Fruit fly (Drosophila melanogaster) whole organism, prepupa: ENCODE data around the gene CG14551.

Experiments used
- Blimp-1 ChIP-seq: fragments of 200-800 bp; sonication (Bioruptor generic); optimal IDR thresholded peaks from 3 replicates; lab custom pipeline; 2017; ENCODE audit warnings: missing biosample characterization, missing genetic modification characterization, mild to moderate bottlenecking, moderate library complexity, missing genetic modification reagents
- CG10669 ChIP-seq: fragments of 200-800 bp; sonication (Bioruptor generic); optimal IDR thresholded peaks from 3 replicates; lab custom pipeline; 2018; ENCODE audit warnings: missing biosample characterization, mild to moderate bottlenecking, missing genetic modification characterization, moderate library complexity
- CG11294 ChIP-seq: fragments of 200-800 bp; sonication (Bioruptor generic); IDR thresholded peaks from 2 replicates; pipeline ENCODE4 v1.3.6; 2022; ENCODE audit warnings: missing biosample characterization, missing genetic modification characterization
- CG11762 ChIP-seq: fragments of 200-800 bp; sonication (Bioruptor generic); optimal IDR thresholded peaks from 3 replicates; lab custom pipeline; 2016; ENCODE audit warnings: missing biosample characterization, missing genetic modification characterization; ENCODE audit not compliant: insufficient read depth
- CG15336 ChIP-seq: fragments of 200-800 bp; sonication (Bioruptor generic); IDR thresholded peaks from 2 replicates; pipeline ENCODE4 v1.3.6; 2022; ENCODE audit warnings: missing biosample characterization, missing genetic modification characterization
- CG1621 ChIP-seq: fragments of 200-800 bp; sonication (Bioruptor generic); optimal IDR thresholded peaks from 3 replicates; lab custom pipeline; 2018; ENCODE audit warnings: missing biosample characterization, mild to moderate bottlenecking, missing genetic modification characterization
- CG16779 ChIP-seq: fragments of 200-800 bp; sonication (Bioruptor generic); optimal IDR thresholded peaks from 3 replicates; lab custom pipeline; 2017; ENCODE audit warnings: missing biosample characterization, mild to moderate bottlenecking, missing genetic modification characterization
- CG3032 ChIP-seq: fragments of 200-800 bp; optimal IDR thresholded peaks from 2 replicates; lab custom pipeline; 2019; ENCODE audit warnings: missing biosample characterization, mild to moderate bottlenecking, missing genetic modification characterization, moderate library complexity
- CG31627 ChIP-seq: fragments of 200-800 bp; sonication (Bioruptor generic); optimal IDR thresholded peaks from 3 replicates; lab custom pipeline; 2016; ENCODE audit warnings: missing biosample characterization, missing genetic modification characterization
- CG3919 ChIP-seq: fragments of 200-800 bp; sonication (Bioruptor generic); optimal IDR thresholded peaks from 3 replicates; lab custom pipeline; 2016; ENCODE audit warnings: missing biosample characterization, missing genetic modification characterization
- CG4318 ChIP-seq: fragments of 200-800 bp; sonication (Bioruptor generic); optimal IDR thresholded peaks from 3 replicates; lab custom pipeline; 2017; ENCODE audit warnings: missing biosample characterization, mild to moderate bottlenecking, missing genetic modification characterization
- CG6792 ChIP-seq: fragments of 200-800 bp; sonication (Bioruptor generic); optimal IDR thresholded peaks from 3 replicates; lab custom pipeline; 2016; ENCODE audit warnings: missing biosample characterization, missing genetic modification characterization
- CG6808 ChIP-seq: fragments of 200-800 bp; sonication (Bioruptor generic); optimal IDR thresholded peaks from 3 replicates; lab custom pipeline; 2017; ENCODE audit warnings: missing biosample characterization, missing genetic modification characterization, mild to moderate bottlenecking, moderate library complexity, missing genetic modification reagents
- CG7368 ChIP-seq: fragments of 200-800 bp; sonication (Bioruptor generic); optimal IDR thresholded peaks from 3 replicates; lab custom pipeline; 2016; ENCODE audit warnings: missing biosample characterization, missing genetic modification characterization
- CG8319 ChIP-seq: fragments of 200-800 bp; sonication (Bioruptor generic); optimal IDR thresholded peaks from 3 replicates; lab custom pipeline; 2016; ENCODE audit warnings: missing biosample characterization, missing genetic modification characterization
- CG8632 ChIP-seq: fragments of 200-800 bp; sonication (Bioruptor generic); optimal IDR thresholded peaks from 3 replicates; lab custom pipeline; 2016; ENCODE audit warnings: missing biosample characterization, missing genetic modification characterization
- Eip78C ChIP-seq: fragments of 200-800 bp; sonication (Bioruptor generic); peaks from one replicate; lab custom pipeline; 2016; ENCODE audit warnings: missing biosample characterization, missing genetic modification characterization
- Ets21C ChIP-seq: fragments of 200-800 bp; sonication (Bioruptor generic); optimal IDR thresholded peaks from 3 replicates; lab custom pipeline; 2016; ENCODE audit warnings: missing biosample characterization, missing genetic modification characterization
- Gug ChIP-seq: fragments of 200-800 bp; sonication (Bioruptor generic); IDR thresholded peaks from 2 replicates; pipeline ENCODE4 v1.3.6; 2022; ENCODE audit warnings: missing biosample characterization, missing genetic modification characterization
- Hr38 ChIP-seq: sonication (Bioruptor generic); optimal IDR thresholded peaks from 2 replicates; lab custom pipeline; 2016; ENCODE audit warnings: missing biosample characterization, missing genetic modification characterization
- Hr39 ChIP-seq: fragments of 200-800 bp; sonication (Bioruptor generic); optimal IDR thresholded peaks from 2 replicates; lab custom pipeline; 2016; ENCODE audit warnings: missing biosample characterization, missing genetic modification characterization
- Hr4 ChIP-seq: fragments of 200-800 bp; sonication (Bioruptor generic); optimal IDR thresholded peaks from 3 replicates; lab custom pipeline; 2016; ENCODE audit warnings: missing biosample characterization, missing genetic modification characterization
- Lpt ChIP-seq: fragments of 200-800 bp; sonication (Bioruptor generic); optimal IDR thresholded peaks from 3 replicates; lab custom pipeline; 2016; ENCODE audit warnings: missing biosample characterization, missing genetic modification characterization
- Met ChIP-seq: fragments of 200-800 bp; sonication (Bioruptor generic); optimal IDR thresholded peaks from 3 replicates; lab custom pipeline; 2016; ENCODE audit warnings: missing biosample characterization, missing genetic modification characterization
- OdsH ChIP-seq: fragments of 200-800 bp; sonication (Bioruptor generic); optimal IDR thresholded peaks from 3 replicates; lab custom pipeline; 2016; ENCODE audit warnings: missing biosample characterization, missing genetic modification characterization
- Smox ChIP-seq: fragments of 200-800 bp; sonication (Bioruptor generic); optimal IDR thresholded peaks from 3 replicates; lab custom pipeline; 2016; ENCODE audit warnings: missing biosample characterization, missing genetic modification characterization
- Sox102F ChIP-seq: fragments of 200-800 bp; sonication (Bioruptor generic); optimal IDR thresholded peaks from 2 replicates; lab custom pipeline; 2016; ENCODE audit warnings: missing biosample characterization, mild to moderate bottlenecking, missing genetic modification characterization
- Sox14 ChIP-seq: fragments of 200-800 bp; sonication (Bioruptor generic); optimal IDR thresholded peaks from 3 replicates; lab custom pipeline; 2016; ENCODE audit warnings: missing biosample characterization, missing genetic modification characterization
- Sox15 ChIP-seq: fragments of 200-800 bp; sonication (Bioruptor generic); optimal IDR thresholded peaks from 3 replicates; lab custom pipeline; 2016; ENCODE audit warnings: missing biosample characterization, missing genetic modification characterization
- achi ChIP-seq: fragments of 200-800 bp; sonication (Bioruptor generic); optimal IDR thresholded peaks from 3 replicates; lab custom pipeline; 2016; ENCODE audit warnings: missing biosample characterization, missing genetic modification characterization
- acj6 ChIP-seq: fragments of 200-800 bp; sonication (Bioruptor generic); optimal IDR thresholded peaks from 3 replicates; lab custom pipeline; 2016; ENCODE audit warnings: missing biosample characterization, missing genetic modification characterization
- cyc ChIP-seq: fragments of 200-800 bp; sonication (Bioruptor generic); optimal IDR thresholded peaks from 3 replicates; lab custom pipeline; 2016; ENCODE audit warnings: missing biosample characterization, missing genetic modification characterization
- dsx ChIP-seq: fragments of 200-800 bp; optimal IDR thresholded peaks from 3 replicates; lab custom pipeline; 2019; ENCODE audit warnings: missing biosample characterization, mild to moderate bottlenecking, missing genetic modification characterization, moderate library complexity; ENCODE audit not compliant: poor library complexity, severe bottlenecking
- fd59A ChIP-seq: fragments of 200-800 bp; sonication (Bioruptor generic); optimal IDR thresholded peaks from 2 replicates; lab custom pipeline; 2017; ENCODE audit warnings: missing biosample characterization, mild to moderate bottlenecking, missing genetic modification characterization, missing genetic modification reagents
- fd85E ChIP-seq: fragments of 200-800 bp; sonication (Bioruptor generic); optimal IDR thresholded peaks from 3 replicates; lab custom pipeline; 2016; ENCODE audit warnings: missing biosample characterization, missing genetic modification characterization
- fkh ChIP-seq: fragments of 200-800 bp; sonication (Bioruptor generic); optimal IDR thresholded peaks from 3 replicates; lab custom pipeline; 2017; ENCODE audit warnings: missing biosample characterization, mild to moderate bottlenecking, missing genetic modification characterization, moderate library complexity
- pdm3 ChIP-seq: fragments of 200-800 bp; sonication (Bioruptor generic); optimal IDR thresholded peaks from 3 replicates; lab custom pipeline; 2016; ENCODE audit warnings: missing biosample characterization, missing genetic modification characterization
- salr ChIP-seq, 2 experiments: fragments of 200-800 bp; sonication (Bioruptor generic); optimal IDR thresholded peaks; 3 replicates each; lab custom pipeline; 2016 to 2018; ENCODE audit warnings: missing biosample characterization in 2 of 2, missing genetic modification characterization in 2 of 2, mild to moderate bottlenecking in 1 of 2
- spab ChIP-seq: fragments of 200-800 bp; sonication (Bioruptor generic); optimal IDR thresholded peaks from 2 replicates; lab custom pipeline; 2017; ENCODE audit warnings: missing biosample characterization, mild to moderate bottlenecking, missing genetic modification characterization, missing genetic modification reagents
- ss ChIP-seq, 2 experiments: fragments of 200-800 bp; sonication (Bioruptor generic); optimal IDR thresholded peaks; 2 replicates in 1 of 2; 3 replicates in 1 of 2; lab custom pipeline; 2017 to 2018; ENCODE audit warnings: mild to moderate bottlenecking in 2 of 2, missing biosample characterization in 2 of 2, missing genetic modification characterization in 2 of 2, moderate library complexity in 1 of 2
- svp ChIP-seq: fragments of 200-800 bp; sonication (Bioruptor generic); peaks from one replicate; lab custom pipeline; 2016; ENCODE audit warnings: missing biosample characterization, missing genetic modification characterization

The CG14551 gene

DNA sequence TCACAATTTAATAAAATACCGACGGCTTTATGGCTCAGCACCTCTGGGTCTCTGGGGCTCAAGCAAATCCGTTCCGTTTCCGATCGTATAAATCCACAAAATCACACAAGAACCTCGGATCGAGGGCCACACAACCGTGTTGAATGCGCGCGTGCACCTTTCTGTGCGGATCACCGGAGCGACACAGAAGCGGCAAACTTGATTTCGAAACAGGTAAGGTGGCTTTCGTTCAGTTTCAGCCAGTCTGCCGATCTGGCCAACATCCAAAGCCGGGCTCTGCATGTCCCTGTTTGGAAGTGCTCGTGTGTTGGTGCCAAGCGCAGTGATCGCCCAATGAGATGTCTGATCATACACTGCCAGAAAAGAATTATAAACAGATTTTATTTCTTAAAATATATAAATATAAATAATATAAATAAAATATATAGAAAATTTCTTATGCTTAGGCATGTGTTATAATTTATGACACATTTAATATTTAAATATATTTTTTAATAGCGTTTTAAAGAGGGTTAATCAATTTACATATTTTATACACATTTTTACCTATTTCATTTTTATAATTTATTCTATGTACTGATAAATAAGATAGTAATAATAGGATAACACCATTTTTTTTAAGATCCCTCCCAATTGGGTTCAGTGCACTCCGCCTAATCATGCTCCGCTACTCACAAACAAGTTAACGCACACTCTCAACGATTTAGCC, 35.8 kb upstream of the CG14551 start, which contains the start of gene dysf (continued):
- TF ChIP-seq Gug (no peak), Sox15 (GFP tag; lab: Kevin White, UChicago) (peak; percentile 10), acj6 (peak; percentile 76), CG6808 (GFP tag; lab: Kevin White, UChicago) (peak; percentile 77), CG6792 (GFP tag; lab: Kevin White, UChicago) (peak; percentile 70), pdm3 (GFP tag; lab: Kevin White, UChicago) (peak; percentile 37), Sox14 (GFP tag; lab: Kevin White, UChicago) (no peak), salr (GFP tag; optimal IDR thresholded peaks at IDR 0.05; lab: Kevin White, UChicago) (peak in 1 of 2 experiments; percentile 77), Hr39 (GFP tag; lab: Kevin White, UChicago) (peak; percentile 27)

DNA sequence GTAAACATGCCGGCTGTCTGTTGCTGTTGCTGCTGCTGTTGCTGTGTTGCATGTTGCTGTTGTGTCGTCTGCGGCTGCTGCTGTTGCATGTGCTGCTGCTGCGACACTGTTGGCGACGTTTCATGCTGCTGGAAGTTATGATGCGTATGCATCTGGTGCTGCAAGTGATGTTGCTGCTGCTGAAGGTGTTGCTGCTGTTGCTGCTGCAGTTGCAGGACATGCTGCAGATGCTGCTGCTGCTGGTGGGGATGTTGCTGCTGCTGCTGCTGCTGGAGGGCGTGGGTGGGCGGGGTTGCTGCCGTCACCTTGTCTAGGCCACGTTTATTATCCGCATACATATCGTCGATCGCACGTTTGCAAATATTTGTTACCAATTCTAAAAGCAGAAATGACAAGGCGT, 33.4 kb upstream of the CG14551 start:
- TF ChIP-seq CG10669 (GFP tag; lab: Kevin White, UChicago), result no peak
- peak; percentile 72 for TF ChIP-seq CG3919 (GFP tag; lab: Kevin White, UChicago)

DNA sequence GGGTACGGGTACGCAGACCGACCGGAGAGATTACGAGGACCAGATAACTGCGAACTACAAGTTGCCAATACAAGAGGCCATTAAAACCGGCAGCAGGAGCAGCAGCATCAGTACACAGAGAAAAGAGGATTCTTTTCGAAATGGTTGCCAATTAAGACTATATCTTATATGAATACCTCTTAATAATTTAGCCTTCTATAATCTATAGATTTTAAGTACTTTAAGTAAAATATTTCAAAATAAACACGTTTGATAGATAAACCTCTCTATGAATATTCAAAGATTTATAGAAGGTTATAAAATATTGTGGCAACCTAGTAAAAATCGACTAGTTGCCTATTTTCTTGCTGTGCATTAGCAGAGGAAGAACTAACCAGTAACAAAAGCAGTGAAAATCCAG, 32.7 kb upstream of the CG14551 start:
- TF ChIP-seq CG1621 (tag; lab: Kevin White, UChicago) (no peak), CG15336 (GFP tag; lab: Robert Waterston, UW) (no peak), CG8319 (no peak), fkh (GFP tag; lab: Kevin White, UChicago) (no peak), Eip78C (GFP tag; lab: Kevin White, UChicago) (peak; percentile 53), CG6808 (GFP tag; lab: Kevin White, UChicago) (no peak), ss (GFP tag; optimal IDR thresholded peaks at IDR 0.05; lab: Kevin White, UChicago) (no peak), CG11294 (GFP tag; lab: Robert Waterston, UW) (no peak), svp (GFP tag; lab: Kevin White, UChicago) (peak; percentile 51), CG16779 (tag; lab: Kevin White, UChicago) (no peak), CG4318 (GFP tag; lab: Kevin White, UChicago) (no peak), acj6 (no peak), CG3032 (no peak), Sox15 (GFP tag; lab: Kevin White, UChicago) (no peak)
- TF ChIP-seq, all 60 proteins: peak for 2

DNA sequence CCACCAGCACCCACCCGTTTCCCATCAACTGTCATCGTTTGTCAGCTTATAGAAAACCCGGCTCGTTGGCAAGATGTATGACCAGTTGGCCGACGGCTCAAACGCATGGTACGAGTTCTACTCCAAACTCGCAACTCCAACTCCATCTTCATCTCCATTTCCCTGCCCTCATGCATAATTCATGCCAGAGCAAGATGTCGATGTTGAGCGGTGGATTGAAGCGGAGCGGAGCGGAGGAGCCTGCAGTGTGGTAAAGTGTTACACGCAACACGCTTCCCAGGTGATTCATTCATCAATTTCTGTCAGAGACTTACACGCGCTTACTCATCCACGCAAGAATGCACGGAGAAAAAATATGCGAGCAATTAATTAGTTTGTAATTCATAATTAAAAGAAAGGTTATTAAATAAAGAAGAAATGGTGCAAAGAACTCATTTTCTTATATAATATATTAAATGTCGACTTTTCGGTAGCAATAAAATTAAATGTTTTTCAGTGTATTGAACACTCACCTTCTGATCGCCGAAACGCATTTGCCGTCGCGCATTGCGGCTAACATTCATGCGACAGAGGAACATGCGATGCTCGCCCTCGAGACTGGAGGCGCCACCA, 18.7 kb upstream of the CG14551 start:
- TF ChIP-seq CG16779 (tag; lab: Kevin White, UChicago) (peak; percentile 52), Sox14 (GFP tag; lab: Kevin White, UChicago) (peak; percentile 58), CG6792 (GFP tag; lab: Kevin White, UChicago) (peak; percentile 73), fd85E (no peak), spab (peak; percentile 70), dsx (GFP tag; lab: Kevin White, UChicago) (peak; percentile 79), Blimp-1 (GFP tag; lab: Kevin White, UChicago) (peak; percentile 57), Eip78C (GFP tag; lab: Kevin White, UChicago) (peak; percentile 94), pdm3 (GFP tag; lab: Kevin White, UChicago) (peak; percentile 72), CG8632 (GFP tag; lab: Kevin White, UChicago) (peak; percentile 60), Hr38 (GFP tag; lab: Kevin White, UChicago) (no peak), Hr4 (peak; percentile 64), Sox15 (GFP tag; lab: Kevin White, UChicago) (peak; percentile 19), CG7368 (peak; percentile 56), CG31627 (GFP tag; lab: Kevin White, UChicago) (peak; percentile 69), ss (GFP tag; optimal IDR thresholded peaks at IDR 0.05; lab: Kevin White, UChicago) (peak; percentile 74 to 96), CG3919 (GFP tag; lab: Kevin White, UChicago) (peak; percentile 81), Lpt (GFP tag; lab: Kevin White, UChicago) (peak; percentile 59), achi (GFP tag; lab: Kevin White, UChicago) (peak; percentile 81), Smox (GFP tag; lab: Kevin White, UChicago) (peak; percentile 75), salr (GFP tag; optimal IDR thresholded peaks at IDR 0.05; lab: Kevin White, UChicago) (peak; percentile 34 to 50), Ets21C (GFP tag; lab: Kevin White, UChicago) (peak; percentile 51), CG3032 (peak; percentile 82), Hr39 (GFP tag; lab: Kevin White, UChicago) (peak; percentile 62), CG11762 (peak; percentile 61), OdsH (peak; percentile 80), fd59A (GFP tag; lab: Kevin White, UChicago) (peak; percentile 27), Met (GFP tag; lab: Kevin White, UChicago) (peak; percentile 83), cyc (peak; percentile 73), Sox102F (GFP tag; lab: Kevin White, UChicago) (peak; percentile 80), CG1621 (tag; lab: Kevin White, UChicago) (peak; percentile 60)
